Fruit fly (Drosophila melanogaster) S2 (cell line): ENCODE measurements around the gene CG8509.

Experiments
- CG8478 ChIP-seq: fragments of >200 bp; optimal IDR thresholded peaks from 2 replicates; lab custom pipeline; 2018
- CTCF ChIP-seq, 2 experiments: fragments of >200 bp; optimal IDR thresholded peaks; 2 replicates each; lab custom pipeline; 2018

DNA sequence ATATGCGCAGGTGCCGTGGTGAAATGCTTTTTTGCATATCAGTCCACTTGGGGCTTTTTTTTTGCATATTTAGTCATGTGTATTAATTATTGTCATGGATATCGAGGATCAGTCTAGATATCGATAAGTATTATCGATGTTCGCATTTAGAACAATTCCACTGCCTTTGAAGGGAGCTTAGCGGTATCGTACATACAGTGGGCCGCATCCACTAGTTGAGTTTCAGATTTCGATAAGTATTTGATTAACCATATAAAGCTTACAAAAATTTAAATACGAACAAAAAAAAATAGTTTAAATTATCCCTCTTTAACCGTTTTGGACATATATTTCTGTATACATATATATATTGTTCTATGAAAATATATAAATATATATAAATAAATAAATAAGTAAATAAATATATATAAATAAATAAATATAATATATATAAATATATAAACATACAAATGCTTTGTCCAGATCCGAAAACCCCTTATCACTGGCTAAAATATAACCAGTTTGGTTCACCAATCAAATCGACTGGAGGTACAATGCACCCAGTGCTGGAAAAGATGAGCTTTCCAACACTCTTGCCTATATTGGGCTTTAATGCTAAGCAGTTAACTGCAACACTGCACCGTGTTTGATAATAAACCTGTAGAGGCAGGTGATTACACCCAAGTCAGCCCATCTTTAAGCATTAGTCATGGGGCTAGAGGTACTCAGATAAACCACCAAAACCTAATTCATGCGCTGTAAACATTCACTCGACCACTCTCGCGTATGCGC is 6.3 kb upstream of the CG8509 start:
- TF ChIP-seq CTCF (optimal IDR thresholded peaks at IDR 0.05; lab: Kevin White, UChicago) (no peak), CG8478 (lab: Kevin White, UChicago) (no peak)
